Fruit fly (Drosophila melanogaster) whole organism, embryonic: ENCODE data around the gene CG13679.

Source experiments
- BtbVII ChIP-seq: fragments of 200-800 bp; sonication (Bioruptor generic); optimal IDR thresholded peaks from 3 replicates; lab custom pipeline; 2017; ENCODE audit warnings: missing biosample characterization, mild to moderate bottlenecking, missing genetic modification characterization
- CG12942 ChIP-seq: fragments of 200-800 bp; sonication (Bioruptor generic); optimal IDR thresholded peaks from 3 replicates; lab custom pipeline; 2016; ENCODE audit warnings: missing biosample characterization, missing genetic modification characterization
- Nf-YB ChIP-seq: fragments of 200-800 bp; sonication (Bioruptor generic); optimal IDR thresholded peaks from 3 replicates; lab custom pipeline; 2019; ENCODE audit warnings: missing biosample characterization, mild to moderate bottlenecking, missing genetic modification characterization, moderate library complexity
- fd102C ChIP-seq: fragments of 200-800 bp; sonication (Bioruptor generic); optimal IDR thresholded peaks from 2 replicates; lab custom pipeline; 2018; ENCODE audit warnings: missing biosample characterization, mild to moderate bottlenecking, missing genetic modification characterization, moderate library complexity

DNA sequence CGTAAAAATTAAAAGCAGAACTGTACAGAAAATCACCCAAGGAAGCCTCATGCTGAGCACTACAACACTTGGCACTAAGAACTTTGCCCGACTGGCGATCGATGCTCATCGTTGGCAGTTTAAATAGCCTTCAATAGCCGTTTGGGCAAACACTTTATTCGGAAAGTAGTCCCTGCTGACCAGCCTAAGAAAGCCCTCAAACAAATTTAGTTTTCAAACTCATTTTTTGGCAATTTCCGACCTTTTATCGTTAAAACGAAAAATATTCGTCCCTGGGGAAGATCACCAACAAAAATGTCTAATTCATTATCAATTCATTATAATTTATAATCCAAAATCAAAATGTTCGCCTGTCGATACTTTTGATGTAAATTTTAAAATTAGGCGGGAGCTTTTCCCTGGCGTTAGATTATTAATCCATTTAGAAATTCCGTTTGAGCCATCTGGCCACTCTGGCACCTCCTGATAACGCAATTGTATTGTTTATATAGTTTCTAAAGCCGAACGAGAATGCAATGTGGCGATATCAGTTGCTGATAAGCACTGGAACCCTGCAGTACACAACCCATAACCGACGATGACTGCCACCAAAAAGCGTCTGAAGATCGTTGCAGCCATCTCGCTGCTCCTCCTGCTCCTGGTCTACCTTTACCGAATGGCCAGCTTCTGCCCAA lies 22.0 kb upstream of the CG13679 start, which contains the start of the genes mthl7 and Uxs:
- TF ChIP-seq Nf-YB (GFP tag; lab: Kevin White, UChicago) (no peak), CG12942 (GFP tag; lab: Kevin White, UChicago) (no peak), BtbVII (no peak), fd102C (GFP tag; lab: Kevin White, UChicago) (no peak)
